Worm (Caenorhabditis elegans) whole organism, L4 larva: ENCODE measurements around the gene pro-2.
A peak's percentile ranks its signal among the peaks of the same experiment; 100 is the strongest.

Experiments
- D1046.2 ChIP-seq: fragments of 200-800 bp; sonication (Bioruptor generic); IDR thresholded peaks from 2 replicates; pipeline ENCODE4 v1.3.6; 2022; ENCODE audit warnings: missing genetic modification characterization, missing compliant biosample characterization
- F44E2.7 ChIP-seq: fragments of 200-800 bp; sonication (Bioruptor generic); IDR thresholded peaks from 2 replicates; pipeline ENCODE4 v2.1.2; 2022; ENCODE audit warnings: missing genetic modification characterization, missing compliant biosample characterization
- Y105C5A.15 ChIP-seq: fragments of 200-800 bp; sonication (Bioruptor generic); IDR thresholded peaks from 2 replicates; pipeline ENCODE4 v1.3.6; 2022; ENCODE audit warnings: missing genetic modification characterization, missing compliant biosample characterization
- Y48G9A.11 ChIP-seq: fragments of 200-800 bp; sonication (Bioruptor generic); IDR thresholded peaks from 2 replicates; pipeline ENCODE4 v1.3.6; 2022; ENCODE audit warnings: missing genetic modification reagents, missing genetic modification characterization, missing compliant biosample characterization
- Y75B8A.6 ChIP-seq: fragments of 200-800 bp; sonication (Bioruptor generic); IDR thresholded peaks from 2 replicates; pipeline ENCODE4 v1.3.6; 2022; ENCODE audit warnings: missing genetic modification reagents, missing genetic modification characterization, missing compliant biosample characterization
- ZK337.2 ChIP-seq: fragments of 200-800 bp; sonication (Bioruptor generic); IDR thresholded peaks from 2 replicates; pipeline ENCODE4 v1.3.6; 2022; ENCODE audit warnings: missing genetic modification reagents, missing genetic modification characterization, missing compliant biosample characterization
- ama-1 ChIP-seq: fragments of 150-350 bp; optimal IDR thresholded peaks from 2 replicates; lab custom pipeline; 2014; ENCODE audit warnings: inconsistent platforms, mixed read lengths
- arid-1 ChIP-seq: fragments of 200-800 bp; sonication (Bioruptor generic); conservative IDR thresholded peaks from 2 replicates; pipeline ENCODE4 v1.3.6; 2022; ENCODE audit warnings: missing genetic modification reagents, missing genetic modification characterization, missing compliant biosample characterization
- ceh-82 ChIP-seq: sonication (generic microtip); optimal IDR thresholded peaks from 2 replicates; lab custom pipeline; 2017; ENCODE audit warnings: missing biosample characterization, missing genetic modification characterization
- ces-1 ChIP-seq: fragments of 150-350 bp; sonication (generic microtip); optimal IDR thresholded peaks from 4 replicates; lab custom pipeline; 2014; ENCODE audit warnings: missing biosample characterization, missing genetic modification reagents, missing genetic modification characterization
- daf-16 ChIP-seq, 3 experiments: sonication (generic microtip); optimal IDR thresholded peaks; 2 replicates each; lab custom pipeline; 2016 to 2017; ENCODE audit warnings: missing genetic modification characterization in 3 of 3, missing genetic modification reagents in 3 of 3, mild to moderate bottlenecking in 2 of 3, missing compliant biosample characterization in 2 of 3, missing biosample characterization in 1 of 3, moderate library complexity in 1 of 3
- dmd-6 ChIP-seq: fragments of 200-800 bp; sonication (Bioruptor generic); IDR thresholded peaks from 2 replicates; pipeline ENCODE4 v1.3.6; 2022; ENCODE audit warnings: missing genetic modification reagents, missing genetic modification characterization, missing compliant biosample characterization
- dpl-1 ChIP-seq: fragments of 150-350 bp; optimal IDR thresholded peaks from 2 replicates; lab custom pipeline; 2014; ENCODE audit warnings: missing biosample characterization, missing genetic modification reagents, missing genetic modification characterization
- dve-1 ChIP-seq: sonication (generic microtip); optimal IDR thresholded peaks from 2 replicates; lab custom pipeline; 2017; ENCODE audit warnings: antibody characterized with exemption, mild to moderate bottlenecking, missing genetic modification characterization, missing compliant biosample characterization; ENCODE audit not compliant: insufficient read depth
- egl-43 ChIP-seq: fragments of 200-800 bp; sonication (Bioruptor generic); IDR thresholded peaks from 2 replicates; pipeline ENCODE4 v1.3.6; 2022; ENCODE audit warnings: missing genetic modification reagents, missing genetic modification characterization, missing compliant biosample characterization
- fos-1 ChIP-seq: fragments of 150-350 bp; optimal IDR thresholded peaks from 2 replicates; lab custom pipeline; 2014; ENCODE audit warnings: missing biosample characterization, missing genetic modification characterization
- hlh-11 ChIP-seq: fragments of 200-800 bp; sonication (Bioruptor generic); optimal IDR thresholded peaks from 2 replicates; lab custom pipeline; 2018; ENCODE audit warnings: mild to moderate bottlenecking, missing genetic modification characterization, missing compliant biosample characterization
- hlh-30 ChIP-seq: sonication (generic microtip); optimal IDR thresholded peaks from 2 replicates; lab custom pipeline; 2017; ENCODE audit warnings: antibody characterized with exemption, mild to moderate bottlenecking, missing genetic modification characterization, missing compliant biosample characterization; ENCODE audit not compliant: insufficient read depth
- hmg-1.1 ChIP-seq: fragments of 200-800 bp; sonication (Bioruptor generic); IDR thresholded peaks from 2 replicates; pipeline ENCODE4 v1.3.6; 2022; ENCODE audit warnings: missing genetic modification reagents, missing genetic modification characterization, missing compliant biosample characterization
- jun-1 ChIP-seq: fragments of 150-350 bp; optimal IDR thresholded peaks from 2 replicates; lab custom pipeline; 2014; ENCODE audit warnings: missing biosample characterization, missing genetic modification reagents, missing genetic modification characterization
- lin-1 ChIP-seq: fragments of 200-800 bp; sonication (Bioruptor generic); IDR thresholded peaks from 2 replicates; pipeline ENCODE4 v1.3.6; 2022; ENCODE audit warnings: missing genetic modification reagents, missing genetic modification characterization, missing compliant biosample characterization
- lin-13 ChIP-seq: fragments of 150-350 bp; optimal IDR thresholded peaks from 2 replicates; lab custom pipeline; 2014; ENCODE audit warnings: missing biosample characterization, missing genetic modification reagents, missing genetic modification characterization
- lsy-2 ChIP-seq, 2 experiments: fragments of 150-350 bp in 1 of 2; sonication (generic microtip) in 1 of 2; optimal IDR thresholded peaks; 2 replicates each; lab custom pipeline; 2014 to 2017; ENCODE audit warnings: missing biosample characterization in 2 of 2, missing genetic modification characterization in 2 of 2
- madf-5 ChIP-seq, 2 experiments: fragments of 200-800 bp; sonication (Bioruptor generic); IDR thresholded peaks; 2 replicates each; pipeline ENCODE4 v1.3.6; 2022; ENCODE audit warnings: missing compliant biosample characterization in 2 of 2, missing genetic modification characterization in 2 of 2
- mdt-29 ChIP-seq: fragments of 200-800 bp; sonication (Bioruptor generic); IDR thresholded peaks from 2 replicates; pipeline ENCODE4 v1.3.6; 2022; ENCODE audit warnings: missing genetic modification reagents, missing genetic modification characterization, missing compliant biosample characterization
- mep-1 ChIP-seq: fragments of 150-350 bp; sonication (generic microtip); optimal IDR thresholded peaks from 3 replicates; lab custom pipeline; 2014; ENCODE audit warnings: missing biosample characterization, missing genetic modification characterization
- mes-2 ChIP-seq: sonication (generic microtip); optimal IDR thresholded peaks from 2 replicates; lab custom pipeline; 2016; ENCODE audit warnings: missing genotype, mild to moderate bottlenecking, missing genetic modification characterization, missing compliant biosample characterization; ENCODE audit not compliant: poor library complexity, severe bottlenecking
- mxl-3 ChIP-seq: fragments of 200-800 bp; sonication (Bioruptor generic); optimal IDR thresholded peaks from 2 replicates; lab custom pipeline; 2018; ENCODE audit warnings: mild to moderate bottlenecking, missing genetic modification characterization, missing compliant biosample characterization
- nhr-102 ChIP-seq: sonication (generic microtip); optimal IDR thresholded peaks from 2 replicates; lab custom pipeline; 2016; ENCODE audit warnings: mild to moderate bottlenecking, missing genetic modification characterization, moderate library complexity, missing compliant biosample characterization
- nhr-11 ChIP-seq: fragments of 150-350 bp; optimal IDR thresholded peaks from 2 replicates; lab custom pipeline; 2014; ENCODE audit warnings: missing biosample characterization, missing genetic modification characterization
- nhr-237 ChIP-seq: sonication (generic microtip); optimal IDR thresholded peaks from 2 replicates; lab custom pipeline; 2017; ENCODE audit warnings: missing biosample characterization, missing genetic modification characterization
- nhr-25 ChIP-seq: sonication (generic microtip); optimal IDR thresholded peaks from 2 replicates; lab custom pipeline; 2017; ENCODE audit warnings: missing genetic modification characterization, mild to moderate bottlenecking, missing compliant biosample characterization, antibody characterized with exemption, moderate library complexity, borderline replicate concordance; ENCODE audit not compliant: insufficient read depth
- nhr-28 ChIP-seq: fragments of 150-350 bp; optimal IDR thresholded peaks from 2 replicates; lab custom pipeline; 2014; ENCODE audit warnings: missing biosample characterization, missing genetic modification characterization
- nhr-41 ChIP-seq: fragments of 200-800 bp; sonication (Bioruptor generic); IDR thresholded peaks from 2 replicates; pipeline ENCODE4 v1.3.6; 2022; ENCODE audit warnings: missing genetic modification reagents, missing genetic modification characterization, missing compliant biosample characterization
- nhr-6 ChIP-seq: fragments of 150-350 bp; optimal IDR thresholded peaks from 2 replicates; lab custom pipeline; 2014; ENCODE audit warnings: missing biosample characterization, missing genetic modification characterization
- nhr-77 ChIP-seq: fragments of 150-350 bp; optimal IDR thresholded peaks from 2 replicates; lab custom pipeline; 2014; ENCODE audit warnings: missing biosample characterization, missing genetic modification characterization
- pqm-1 ChIP-seq: sonication (generic microtip); optimal IDR thresholded peaks from 2 replicates; lab custom pipeline; 2017; ENCODE audit warnings: missing biosample characterization, missing genetic modification characterization
- rbr-2 ChIP-seq: sonication (generic microtip); optimal IDR thresholded peaks from 2 replicates; lab custom pipeline; 2016; ENCODE audit warnings: missing genotype, missing genetic modification characterization, missing compliant biosample characterization
- set-16 ChIP-seq: fragments of 200-800 bp; sonication (Bioruptor generic); IDR thresholded peaks from 2 replicates; pipeline ENCODE4 v1.3.6; 2022; ENCODE audit warnings: missing genetic modification reagents, missing genetic modification characterization, missing compliant biosample characterization
- snpc-1.2 ChIP-seq: fragments of 200-800 bp; sonication (Bioruptor generic); IDR thresholded peaks from 2 replicates; pipeline ENCODE4 v1.3.6; 2022; ENCODE audit warnings: missing genetic modification reagents, missing genetic modification characterization, missing compliant biosample characterization
- tra-1 ChIP-seq: fragments of 200-800 bp; sonication (Bioruptor generic); IDR thresholded peaks from 2 replicates; pipeline ENCODE4 v1.3.6; 2022; ENCODE audit warnings: missing genetic modification reagents, missing genetic modification characterization, missing compliant biosample characterization
- unc-130 ChIP-seq: sonication (generic microtip); optimal IDR thresholded peaks from 2 replicates; lab custom pipeline; 2016; ENCODE audit warnings: missing genetic modification reagents, missing genetic modification characterization, missing compliant biosample characterization
- ztf-11 ChIP-seq: fragments of 150-350 bp; optimal IDR thresholded peaks from 2 replicates; lab custom pipeline; 2014; ENCODE audit warnings: missing biosample characterization, missing genetic modification characterization
- ztf-7 ChIP-seq: fragments of 150-350 bp; optimal IDR thresholded peaks from 2 replicates; lab custom pipeline; 2014; ENCODE audit warnings: missing biosample characterization, missing genetic modification characterization

pro-2 gene

ce11 chrII:10388041-10388706, 43.3 kb upstream of the pro-2 start (continued):
- TF ChIP-seq arid-1 (GFP tag; lab: Robert Waterston, UW): peak; percentile 53; the same call in 1 of the 2 replicates
- peak; percentile 90 for TF ChIP-seq mes-2 (tag; lab: Kevin White, UChicago)
- no peak for TF ChIP-seq ces-1 (GFP tag; lab: Kevin White, UChicago)
- TF ChIP-seq pqm-1 (tag; lab: Kevin White, UChicago): peak; percentile 16
- TF ChIP-seq daf-16 (GFP tag; optimal IDR thresholded peaks at IDR 0.05; lab: Kevin White, UChicago): peak in 1 of 2 experiments; percentile 27
- TF ChIP-seq daf-16 (tag; optimal IDR thresholded peaks at IDR 0.05; lab: Kevin White, UChicago): peak; percentile 70
- peak; percentile 9 for TF ChIP-seq nhr-6
- peak; percentile 74 for TF ChIP-seq dpl-1 (GFP tag; lab: Kevin White, UChicago)
- TF ChIP-seq jun-1 (tag; lab: Kevin White, UChicago): no peak
- TF ChIP-seq hlh-30 (tag; lab: Kevin White, UChicago): peak; percentile 67
- TF ChIP-seq hlh-11: peak; percentile 77
- TF ChIP-seq ama-1 (lab: Kevin White, UChicago): peak; percentile 70
- TF ChIP-seq lsy-2 (tag; optimal IDR thresholded peaks at IDR 0.05; lab: Kevin White, UChicago): peak; percentile 34 to 86
- TF ChIP-seq tra-1 (GFP tag; lab: Robert Waterston, UW): 0 out of 2 replicates have a peak, but pooled peaks have one; percentile 18
- TF ChIP-seq snpc-1.2 (GFP tag; lab: Robert Waterston, UW): no peak
- TF ChIP-seq nhr-77 (tag; lab: Kevin White, UChicago): peak; percentile 41
- no peak for TF ChIP-seq lin-1 (GFP tag; lab: Robert Waterston, UW)
- TF ChIP-seq hmg-1.1 (GFP tag; lab: Robert Waterston, UW): peak; percentile 47; the same call in 1 of the 2 replicates
- TF ChIP-seq, all 104 proteins: peak for 38

DNA sequence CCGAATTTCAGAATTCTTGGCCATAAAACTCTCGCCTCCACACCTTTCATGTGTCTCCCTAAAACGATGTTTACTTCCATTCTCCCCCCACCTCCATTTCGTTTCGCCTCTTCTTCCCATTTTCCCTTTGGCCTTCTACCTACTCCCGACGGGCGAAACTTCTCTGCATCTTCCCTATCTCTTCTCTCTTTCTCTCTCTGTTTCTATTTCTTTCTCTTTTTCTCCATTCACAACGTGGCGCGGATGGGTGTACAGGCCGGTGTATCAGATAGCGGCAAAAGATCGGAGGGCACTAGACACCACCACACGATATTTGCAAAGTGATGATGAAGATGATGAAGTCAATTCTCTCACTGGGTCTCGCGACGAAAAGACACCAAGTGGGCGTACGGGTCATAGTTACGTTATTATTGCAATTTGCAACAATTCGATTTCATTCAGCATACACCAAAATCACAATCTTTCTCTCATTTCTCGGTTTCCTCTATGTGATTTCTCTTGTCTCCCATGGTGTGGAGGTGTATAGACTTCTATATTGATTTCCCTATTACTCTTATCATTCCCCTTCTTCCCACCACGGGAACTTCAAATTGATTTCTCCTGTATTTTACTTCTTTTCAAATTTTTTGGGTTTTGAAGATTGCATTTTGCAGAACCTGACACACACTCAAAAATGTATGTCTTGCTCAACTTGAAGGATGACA, 39.9 kb upstream of the pro-2 start, which contains the start of gene ztf-27:
TSS of gene ztf-27 (plus strand) at position 654 of the 704 bp plus-strand sequence.
- TF ChIP-seq F44E2.7 (GFP tag; lab: Robert Waterston, UW) (no peak), ztf-7 (tag; lab: Kevin White, UChicago) (no peak), nhr-102 (tag; lab: Kevin White, UChicago) (peak; percentile 11), nhr-11 (tag; lab: Kevin White, UChicago) (no peak), fos-1 (tag; lab: Kevin White, UChicago) (no peak), ztf-11 (tag; lab: Kevin White, UChicago) (no peak), lsy-2 (tag; optimal IDR thresholded peaks at IDR 0.05; lab: Kevin White, UChicago) (no peak), nhr-237 (no peak), pqm-1 (tag; lab: Kevin White, UChicago) (peak; percentile 2), mep-1 (tag; lab: Kevin White, UChicago) (peak; percentile 56), unc-130 (no peak), mdt-29 (GFP tag; lab: Robert Waterston, UW) (no peak), ces-1 (GFP tag; lab: Kevin White, UChicago) (no peak), nhr-28 (tag; lab: Kevin White, UChicago) (peak; percentile 36), ceh-82 (tag; lab: Kevin White, UChicago) (no peak), D1046.2 (GFP tag; lab: Robert Waterston, UW) (no peak), dve-1 (tag; lab: Kevin White, UChicago) (peak; percentile 55), nhr-25 (peak; percentile 56), jun-1 (tag; lab: Kevin White, UChicago) (no peak), dmd-6 (GFP tag; lab: Robert Waterston, UW) (0 out of 2 replicates have a peak, but pooled peaks have one; percentile 6), set-16 (GFP tag; lab: Robert Waterston, UW) (no peak), nhr-41 (GFP tag; lab: Robert Waterston, UW) (no peak), mxl-3 (peak; percentile 65), rbr-2 (peak; percentile 15), ZK337.2 (GFP tag; lab: Robert Waterston, UW) (no peak), nhr-77 (tag; lab: Kevin White, UChicago) (peak; percentile 14), mes-2 (tag; lab: Kevin White, UChicago) (peak; percentile 39), tra-1 (GFP tag; lab: Robert Waterston, UW) (no peak), hlh-30 (tag; lab: Kevin White, UChicago) (peak; percentile 17), daf-16 (GFP tag; optimal IDR thresholded peaks at IDR 0.05; lab: Kevin White, UChicago) (no peak), daf-16 (tag; optimal IDR thresholded peaks at IDR 0.05; lab: Kevin White, UChicago) (peak; percentile 84), egl-43 (GFP tag; lab: Robert Waterston, UW) (0 out of 2 replicates have a peak, but pooled peaks have one; percentile 4), lin-13 (no peak), Y105C5A.15 (GFP tag; lab: Robert Waterston, UW) (no peak), Y75B8A.6 (GFP tag; lab: Robert Waterston, UW) (no peak), madf-5 (GFP tag; IDR thresholded peaks at IDR 0.05; lab: Robert Waterston, UW) (no peak), Y48G9A.11 (GFP tag; lab: Robert Waterston, UW) (no peak)
